Worm (Caenorhabditis elegans) whole organism, mixed stage, embryonic: ENCODE results near the gene R13H4.2.

ENCODE experiments used
- ceh-83 ChIP-seq: fragments of 200-800 bp; sonication (Bioruptor generic); optimal IDR thresholded peaks from 2 replicates; lab custom pipeline; 2018; ENCODE audit warnings: mild to moderate bottlenecking, missing genetic modification characterization, missing compliant biosample characterization
- elt-3 ChIP-seq: fragments of 150-350 bp; optimal IDR thresholded peaks from 2 replicates; lab custom pipeline; 2014; ENCODE audit warnings: missing biosample characterization, missing genetic modification characterization
- nhr-2 ChIP-seq: fragments of 150-350 bp; optimal IDR thresholded peaks from 2 replicates; lab custom pipeline; 2014; ENCODE audit warnings: missing biosample characterization, missing genetic modification characterization
- nhr-28 ChIP-seq: fragments of 150-350 bp; optimal IDR thresholded peaks from 2 replicates; lab custom pipeline; 2014; ENCODE audit warnings: missing biosample characterization, missing genetic modification characterization
- nhr-76 ChIP-seq: sonication (generic microtip); optimal IDR thresholded peaks from 2 replicates; lab custom pipeline; 2017; ENCODE audit warnings: missing biosample characterization, missing genetic modification characterization
- snpc-4 ChIP-seq: fragments of 150-350 bp; optimal IDR thresholded peaks from 2 replicates; lab custom pipeline; 2014; ENCODE audit warnings: missing biosample characterization, missing genetic modification characterization
- sptf-1 ChIP-seq: sonication (generic microtip); optimal IDR thresholded peaks from 2 replicates; lab custom pipeline; 2017; ENCODE audit warnings: mild to moderate bottlenecking, missing genetic modification characterization, moderate library complexity, missing compliant biosample characterization
- unc-120 ChIP-seq: sonication (generic microtip); optimal IDR thresholded peaks from 2 replicates; lab custom pipeline; 2017; ENCODE audit warnings: missing genetic modification characterization, missing compliant biosample characterization; ENCODE audit not compliant: poor library complexity, severe bottlenecking
- ztf-11 ChIP-seq: fragments of 150-350 bp; optimal IDR thresholded peaks from 2 replicates; lab custom pipeline; 2014; ENCODE audit warnings: missing biosample characterization, missing genetic modification characterization

ce11 chrV:11801076-11801849, 34.9 kb upstream of the R13H4.2 start:
- TF ChIP-seq elt-3 (tag; lab: Kevin White, UChicago) (no peak), snpc-4 (tag; lab: Kevin White, UChicago) (no peak), unc-120 (tag; lab: Kevin White, UChicago) (no peak), nhr-76 (tag; lab: Kevin White, UChicago) (no peak), nhr-28 (tag; lab: Kevin White, UChicago) (no peak), sptf-1 (no peak), ztf-11 (no peak), nhr-2 (tag; lab: Kevin White, UChicago) (no peak), ceh-83 (GFP tag; lab: Kevin White, UChicago) (no peak)
